Fruit fly (Drosophila melanogaster) whole organism: Measurements from ENCODE around the gene Jon74E.

ENCODE experiments used
- EcR ChIP-seq, 2 experiments: fragments of >200 bp; optimal IDR thresholded peaks; 2 replicates each; lab custom pipeline; 2017; ENCODE audit warnings: missing biosample characterization in 2 of 2, missing genetic modification characterization in 2 of 2, missing genetic modification reagents in 2 of 2
- usp ChIP-seq: fragments of >200 bp; optimal IDR thresholded peaks from 2 replicates; lab custom pipeline; 2017; ENCODE audit warnings: missing biosample characterization, missing genetic modification characterization, mixed read lengths

- no peak for TF ChIP-seq EcR (GFP tag; optimal IDR thresholded peaks at IDR 0.05; lab: Kevin White, UChicago)
- no peak for TF ChIP-seq usp (GFP tag; lab: Kevin White, UChicago)
Measured at dm6 chr3L:17576886-17577271, 28.0 kb upstream of the Jon74E start.
